Fruit fly (Drosophila melanogaster) whole organism, prepupa: ENCODE data around the gene Dus2.

Source experiments
- Blimp-1 ChIP-seq: fragments of 200-800 bp; sonication (Bioruptor generic); optimal IDR thresholded peaks from 3 replicates; lab custom pipeline; 2017; ENCODE audit warnings: missing biosample characterization, missing genetic modification characterization, mild to moderate bottlenecking, moderate library complexity, missing genetic modification reagents
- CG10631 ChIP-seq: fragments of 200-800 bp; sonication (Bioruptor generic); optimal IDR thresholded peaks from 2 replicates; lab custom pipeline; 2016; ENCODE audit warnings: missing biosample characterization, missing genetic modification characterization
- CG10669 ChIP-seq: fragments of 200-800 bp; sonication (Bioruptor generic); optimal IDR thresholded peaks from 3 replicates; lab custom pipeline; 2018; ENCODE audit warnings: missing biosample characterization, mild to moderate bottlenecking, missing genetic modification characterization, moderate library complexity
- CG11294 ChIP-seq: fragments of 200-800 bp; sonication (Bioruptor generic); IDR thresholded peaks from 2 replicates; pipeline ENCODE4 v1.3.6; 2022; ENCODE audit warnings: missing biosample characterization, missing genetic modification characterization
- CG11902 ChIP-seq: fragments of 200-800 bp; sonication (Bioruptor generic); optimal IDR thresholded peaks from 3 replicates; lab custom pipeline; 2016; ENCODE audit warnings: missing biosample characterization, missing genetic modification characterization
- CG15336 ChIP-seq: fragments of 200-800 bp; sonication (Bioruptor generic); IDR thresholded peaks from 2 replicates; pipeline ENCODE4 v1.3.6; 2022; ENCODE audit warnings: missing biosample characterization, missing genetic modification characterization
- CG1621 ChIP-seq: fragments of 200-800 bp; sonication (Bioruptor generic); optimal IDR thresholded peaks from 3 replicates; lab custom pipeline; 2018; ENCODE audit warnings: missing biosample characterization, mild to moderate bottlenecking, missing genetic modification characterization
- CG16779 ChIP-seq: fragments of 200-800 bp; sonication (Bioruptor generic); optimal IDR thresholded peaks from 3 replicates; lab custom pipeline; 2017; ENCODE audit warnings: missing biosample characterization, mild to moderate bottlenecking, missing genetic modification characterization
- CG3032 ChIP-seq: fragments of 200-800 bp; optimal IDR thresholded peaks from 2 replicates; lab custom pipeline; 2019; ENCODE audit warnings: missing biosample characterization, mild to moderate bottlenecking, missing genetic modification characterization, moderate library complexity
- CG4318 ChIP-seq: fragments of 200-800 bp; sonication (Bioruptor generic); optimal IDR thresholded peaks from 3 replicates; lab custom pipeline; 2017; ENCODE audit warnings: missing biosample characterization, mild to moderate bottlenecking, missing genetic modification characterization
- CG6163 ChIP-seq: fragments of 200-800 bp; sonication (Bioruptor generic); IDR thresholded peaks from 3 replicates; pipeline ENCODE4 v1.3.6; 2022; ENCODE audit warnings: missing biosample characterization, missing genetic modification characterization
- CG6792 ChIP-seq: fragments of 200-800 bp; sonication (Bioruptor generic); optimal IDR thresholded peaks from 3 replicates; lab custom pipeline; 2016; ENCODE audit warnings: missing biosample characterization, missing genetic modification characterization
- CG8119 ChIP-seq: fragments of 200-800 bp; sonication (Bioruptor generic); IDR thresholded peaks from 3 replicates; pipeline ENCODE4 v1.3.6; 2022; ENCODE audit warnings: missing biosample characterization, missing genetic modification characterization
- CG8319 ChIP-seq: fragments of 200-800 bp; sonication (Bioruptor generic); optimal IDR thresholded peaks from 3 replicates; lab custom pipeline; 2016; ENCODE audit warnings: missing biosample characterization, missing genetic modification characterization
- CG8632 ChIP-seq: fragments of 200-800 bp; sonication (Bioruptor generic); optimal IDR thresholded peaks from 3 replicates; lab custom pipeline; 2016; ENCODE audit warnings: missing biosample characterization, missing genetic modification characterization
- CG9139 ChIP-seq: fragments of 200-800 bp; sonication (Bioruptor generic); optimal IDR thresholded peaks from 3 replicates; lab custom pipeline; 2017; ENCODE audit warnings: missing biosample characterization, mild to moderate bottlenecking, missing genetic modification characterization
- Eip75B ChIP-seq: fragments of 200-800 bp; sonication (Bioruptor generic); optimal IDR thresholded peaks from 3 replicates; lab custom pipeline; 2016; ENCODE audit warnings: missing biosample characterization, missing genetic modification characterization
- Eip78C ChIP-seq: fragments of 200-800 bp; sonication (Bioruptor generic); peaks from one replicate; lab custom pipeline; 2016; ENCODE audit warnings: missing biosample characterization, missing genetic modification characterization
- Gug ChIP-seq: fragments of 200-800 bp; sonication (Bioruptor generic); IDR thresholded peaks from 2 replicates; pipeline ENCODE4 v1.3.6; 2022; ENCODE audit warnings: missing biosample characterization, missing genetic modification characterization
- Hr4 ChIP-seq: fragments of 200-800 bp; sonication (Bioruptor generic); optimal IDR thresholded peaks from 3 replicates; lab custom pipeline; 2016; ENCODE audit warnings: missing biosample characterization, missing genetic modification characterization
- Smox ChIP-seq: fragments of 200-800 bp; sonication (Bioruptor generic); optimal IDR thresholded peaks from 3 replicates; lab custom pipeline; 2016; ENCODE audit warnings: missing biosample characterization, missing genetic modification characterization
- Sox15 ChIP-seq: fragments of 200-800 bp; sonication (Bioruptor generic); optimal IDR thresholded peaks from 3 replicates; lab custom pipeline; 2016; ENCODE audit warnings: missing biosample characterization, missing genetic modification characterization
- achi ChIP-seq: fragments of 200-800 bp; sonication (Bioruptor generic); optimal IDR thresholded peaks from 3 replicates; lab custom pipeline; 2016; ENCODE audit warnings: missing biosample characterization, missing genetic modification characterization
- cyc ChIP-seq: fragments of 200-800 bp; sonication (Bioruptor generic); optimal IDR thresholded peaks from 3 replicates; lab custom pipeline; 2016; ENCODE audit warnings: missing biosample characterization, missing genetic modification characterization
- eg ChIP-seq: fragments of 200-800 bp; sonication (Bioruptor generic); IDR thresholded peaks from 3 replicates; pipeline ENCODE4 v1.3.6; 2022; ENCODE audit warnings: missing biosample characterization, missing genetic modification characterization
- esn ChIP-seq: fragments of 200-800 bp; sonication (Bioruptor generic); optimal IDR thresholded peaks from 2 replicates; lab custom pipeline; 2016; ENCODE audit warnings: missing biosample characterization, mild to moderate bottlenecking, missing genetic modification characterization, moderate library complexity
- fd85E ChIP-seq: fragments of 200-800 bp; sonication (Bioruptor generic); optimal IDR thresholded peaks from 3 replicates; lab custom pipeline; 2016; ENCODE audit warnings: missing biosample characterization, missing genetic modification characterization
- fkh ChIP-seq: fragments of 200-800 bp; sonication (Bioruptor generic); optimal IDR thresholded peaks from 3 replicates; lab custom pipeline; 2017; ENCODE audit warnings: missing biosample characterization, mild to moderate bottlenecking, missing genetic modification characterization, moderate library complexity
- lz ChIP-seq: fragments of 200-800 bp; sonication (Bioruptor generic); optimal IDR thresholded peaks from 3 replicates; lab custom pipeline; 2016; ENCODE audit warnings: missing biosample characterization, missing genetic modification characterization
- pdm3 ChIP-seq: fragments of 200-800 bp; sonication (Bioruptor generic); optimal IDR thresholded peaks from 3 replicates; lab custom pipeline; 2016; ENCODE audit warnings: missing biosample characterization, missing genetic modification characterization
- salr ChIP-seq, 2 experiments: fragments of 200-800 bp; sonication (Bioruptor generic); optimal IDR thresholded peaks; 3 replicates each; lab custom pipeline; 2016 to 2018; ENCODE audit warnings: missing biosample characterization in 2 of 2, missing genetic modification characterization in 2 of 2, mild to moderate bottlenecking in 1 of 2
- spab ChIP-seq: fragments of 200-800 bp; sonication (Bioruptor generic); optimal IDR thresholded peaks from 2 replicates; lab custom pipeline; 2017; ENCODE audit warnings: missing biosample characterization, mild to moderate bottlenecking, missing genetic modification characterization, missing genetic modification reagents
- ss ChIP-seq, 2 experiments: fragments of 200-800 bp; sonication (Bioruptor generic); optimal IDR thresholded peaks; 2 replicates in 1 of 2; 3 replicates in 1 of 2; lab custom pipeline; 2017 to 2018; ENCODE audit warnings: mild to moderate bottlenecking in 2 of 2, missing biosample characterization in 2 of 2, missing genetic modification characterization in 2 of 2, moderate library complexity in 1 of 2
- svp ChIP-seq: fragments of 200-800 bp; sonication (Bioruptor generic); peaks from one replicate; lab custom pipeline; 2016; ENCODE audit warnings: missing biosample characterization, missing genetic modification characterization

The Dus2 gene

dm6 chrX:14237873-14238394, at the start of gene Dus2, which contains the start of gene Fbxl4 (continued):
- TF ChIP-seq CG11902 (GFP tag; lab: Kevin White, UChicago) (peak; percentile 88), CG6792 (GFP tag; lab: Kevin White, UChicago) (peak; percentile 84), CG1621 (peak; percentile 76), CG8632 (GFP tag; lab: Kevin White, UChicago) (peak; percentile 83), Smox (GFP tag; lab: Kevin White, UChicago) (peak; percentile 90), fd85E (no peak), CG11294 (GFP tag; lab: Robert Waterston, UW) (peak; percentile 80), CG4318 (GFP tag; lab: Kevin White, UChicago) (peak; percentile 85), pdm3 (GFP tag; lab: Kevin White, UChicago) (peak; percentile 93)

- TF ChIP-seq achi (no peak), Eip78C (no peak), Eip75B (no peak), cyc (GFP tag; lab: Kevin White, UChicago) (no peak), fd85E (no peak), CG10631 (GFP tag; lab: Kevin White, UChicago) (no peak)
- TF ChIP-seq, all 60 proteins: peak for 0
Observed at dm6 chrX:14189216-14189615, 48.6 kb upstream of the Dus2 start, which contains the start of gene CG11585. Gene CG11585, plus strand, starts transcription at chrX:14189516.

- TF ChIP-seq fd85E (no peak), CG1621 (no peak), esn (GFP tag; lab: Kevin White, UChicago) (no peak), spab (GFP tag; lab: Kevin White, UChicago) (no peak), Blimp-1 (GFP tag; lab: Kevin White, UChicago) (no peak), svp (no peak), CG6163 (no peak), CG8319 (no peak), CG6792 (GFP tag; lab: Kevin White, UChicago) (no peak), Gug (GFP tag; lab: Robert Waterston, UW) (no peak), Sox15 (no peak)
Observed at dm6 chrX:14191918-14192317, 45.9 kb upstream of the Dus2 start, which contains the start of gene CG13403. Gene CG13403, minus strand, starts transcription at chrX:14192018.

dm6 chrX:14193013-14193412, 44.8 kb upstream of the Dus2 start, which contains the start of gene yl:
Gene yl, plus strand, starts transcription at chrX:14193214.
- TF ChIP-seq lz (no peak), CG16779 (tag; lab: Kevin White, UChicago) (no peak), salr (GFP tag; optimal IDR thresholded peaks at IDR 0.05; lab: Kevin White, UChicago) (no peak), fd85E (no peak), Hr4 (GFP tag; lab: Kevin White, UChicago) (no peak)

- TF ChIP-seq salr (GFP tag; optimal IDR thresholded peaks at IDR 0.05; lab: Kevin White, UChicago) (no peak), CG10669 (GFP tag; lab: Kevin White, UChicago) (no peak), CG9139 (no peak), CG8119 (GFP tag; lab: Robert Waterston, UW) (peak; percentile 29; the same call in 1 of the 3 replicates), cyc (GFP tag; lab: Kevin White, UChicago) (no peak), Sox15 (no peak), CG15336 (GFP tag; lab: Robert Waterston, UW) (peak; percentile 24; the same call in 1 of the 2 replicates), Eip78C (peak; percentile 11), eg (GFP tag; lab: Robert Waterston, UW) (peak; percentile 7; the same call in 1 of the 3 replicates), ss (GFP tag; optimal IDR thresholded peaks at IDR 0.05; lab: Kevin White, UChicago) (peak in 1 of 2 experiments; percentile 40), fkh (no peak), CG3032 (no peak)
Observed at dm6 chrX:14199967-14200531, 37.7 kb upstream of the Dus2 start, which contains the start of gene CG11590. Gene CG11590, plus strand, starts transcription at chrX:14200178.
